Worm (Caenorhabditis elegans) whole organism, mixed stage, embryonic: ENCODE results near the gene tam-1.

Experiments
- blmp-1 ChIP-seq: fragments of 150-350 bp; optimal IDR thresholded peaks from 2 replicates; lab custom pipeline; 2014; ENCODE audit warnings: missing biosample characterization, missing genetic modification characterization
- sptf-1 ChIP-seq: sonication (generic microtip); optimal IDR thresholded peaks from 2 replicates; lab custom pipeline; 2017; ENCODE audit warnings: mild to moderate bottlenecking, missing genetic modification characterization, moderate library complexity, missing compliant biosample characterization

DNA sequence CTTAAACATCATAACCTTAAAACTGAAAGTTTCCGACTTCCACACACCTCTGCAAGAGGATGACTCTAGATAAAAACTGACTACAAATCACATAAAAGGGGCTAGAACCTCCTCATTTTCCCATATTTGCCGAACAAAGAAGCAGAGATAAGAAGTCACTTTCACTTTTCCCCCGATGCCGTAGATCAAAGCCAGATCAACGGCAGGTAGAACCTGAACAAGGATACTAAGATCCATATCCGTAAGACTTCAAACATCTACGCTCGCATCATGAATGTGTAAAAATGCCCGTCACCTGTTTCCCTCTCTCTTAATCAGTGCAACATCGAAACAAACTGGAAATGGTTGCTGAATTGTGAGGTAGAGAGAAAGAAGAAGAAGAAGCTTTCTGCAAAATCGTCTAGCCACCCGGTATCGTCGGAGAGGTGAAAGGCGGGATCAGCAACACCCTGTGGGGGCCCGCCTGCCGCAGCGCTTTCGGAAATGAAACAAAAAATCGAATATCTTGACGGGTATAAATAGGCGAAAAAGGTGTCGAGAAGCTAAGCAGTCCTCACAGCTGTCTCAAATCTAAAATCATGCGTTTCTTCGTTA lies 44.1 kb downstream of the tam-1 start, which contains the start of gene C02E7.6:
- TF ChIP-seq sptf-1 (tag; lab: Kevin White, UChicago) (no peak), blmp-1 (tag; lab: Kevin White, UChicago) (peak; percentile 67)
